Worm (Caenorhabditis elegans): ENCODE results near the gene C55A6.3.

The C55A6.3 gene

ce11 chrV:11534495-11535189, 21.3 kb upstream of the C55A6.3 start:
- no peak for TF ChIP-seq ceh-39 (tag; optimal IDR thresholded peaks at IDR 0.05)
- TF ChIP-seq bed-3 (GFP tag; optimal IDR thresholded peaks at IDR 0.05): no peak
- no peak for TF ChIP-seq mep-1 (tag; optimal IDR thresholded peaks at IDR 0.05)
- no peak for TF ChIP-seq lsy-2 (tag; optimal IDR thresholded peaks at IDR 0.05)
- no peak for TF ChIP-seq zip-8 (tag; optimal IDR thresholded peaks at IDR 0.05)
- TF ChIP-seq sem-2 (GFP tag; optimal IDR thresholded peaks at IDR 0.05): no peak
- no peak for TF ChIP-seq drap-1 (GFP tag; optimal IDR thresholded peaks at IDR 0.05)
- no peak for TF ChIP-seq pha-4 (tag; optimal IDR thresholded peaks at IDR 0.05)
- TF ChIP-seq unc-39 (tag; optimal IDR thresholded peaks at IDR 0.05): no peak
- no peak for TF ChIP-seq M03D4.4 (tag; optimal IDR thresholded peaks at IDR 0.05)
- no peak for TF ChIP-seq nhr-2 (tag; optimal IDR thresholded peaks at IDR 0.05)
- no peak for TF ChIP-seq flh-1 (GFP tag; optimal IDR thresholded peaks at IDR 0.05)
- TF ChIP-seq nhr-12 (tag; optimal IDR thresholded peaks at IDR 0.05): no peak
- no peak for TF ChIP-seq tbx-8 (GFP tag; optimal IDR thresholded peaks at IDR 0.05)
- no peak for TF ChIP-seq mab-5 (tag; optimal IDR thresholded peaks at IDR 0.05)
- TF ChIP-seq nhr-28 (tag; optimal IDR thresholded peaks at IDR 0.05): no peak
- no peak for TF ChIP-seq ceh-43 (GFP tag; optimal IDR thresholded peaks at IDR 0.05)
- no peak for TF ChIP-seq ham-2 (GFP tag; optimal IDR thresholded peaks at IDR 0.05)
- no peak for TF ChIP-seq elt-3 (tag; optimal IDR thresholded peaks at IDR 0.05)
- no peak for TF ChIP-seq lin-13 (tag; optimal IDR thresholded peaks at IDR 0.05)
- no peak for TF ChIP-seq sptf-1 (tag; optimal IDR thresholded peaks at IDR 0.05)
- peak; percentile 97 for TF ChIP-seq hlh-1 (tag; optimal IDR thresholded peaks at IDR 0.05)
- no peak for TF ChIP-seq nhr-237 (tag; optimal IDR thresholded peaks at IDR 0.05)
- TF ChIP-seq unc-120 (tag; optimal IDR thresholded peaks at IDR 0.05; ENCODE audit: poor library complexity, severe bottlenecking): peak; percentile 11
- peak; percentile 41 for TF ChIP-seq blmp-1 (tag; optimal IDR thresholded peaks at IDR 0.05)

- TF ChIP-seq nhr-12 (tag; optimal IDR thresholded peaks at IDR 0.05) (no peak), snpc-4 (tag; optimal IDR thresholded peaks at IDR 0.05) (no peak), cnd-1 (tag; optimal IDR thresholded peaks at IDR 0.05) (no peak), mep-1 (tag; optimal IDR thresholded peaks at IDR 0.05) (no peak), elt-1 (tag; optimal IDR thresholded peaks at IDR 0.05; ENCODE audit: borderline replicate concordance, insufficient read depth) (no peak)
Measured at ce11 chrV:11533365-11533949, 20.1 kb upstream of the C55A6.3 start.

ce11 chrV:11532964-11533363, 19.6 kb upstream of the C55A6.3 start:
- TF ChIP-seq cnd-1 (tag; optimal IDR thresholded peaks at IDR 0.05) (no peak), mls-2 (tag; optimal IDR thresholded peaks at IDR 0.05) (no peak), zip-8 (tag; optimal IDR thresholded peaks at IDR 0.05) (peak; percentile 30), elt-3 (tag; optimal IDR thresholded peaks at IDR 0.05) (peak; percentile 11), elt-1 (tag; optimal IDR thresholded peaks at IDR 0.05; ENCODE audit: borderline replicate concordance, insufficient read depth) (no peak), snpc-4 (tag; optimal IDR thresholded peaks at IDR 0.05) (no peak), flh-1 (GFP tag; optimal IDR thresholded peaks at IDR 0.05) (no peak), ces-1 (GFP tag; optimal IDR thresholded peaks at IDR 0.05) (no peak), unc-39 (tag; optimal IDR thresholded peaks at IDR 0.05) (no peak), mep-1 (tag; optimal IDR thresholded peaks at IDR 0.05) (no peak), ham-2 (GFP tag; optimal IDR thresholded peaks at IDR 0.05) (peak; percentile 30), ceh-83 (GFP tag; optimal IDR thresholded peaks at IDR 0.05) (no peak), blmp-1 (tag; optimal IDR thresholded peaks at IDR 0.05) (peak; percentile 96), hlh-1 (tag; optimal IDR thresholded peaks at IDR 0.05) (no peak), nhr-2 (tag; optimal IDR thresholded peaks at IDR 0.05) (no peak), sem-2 (GFP tag; optimal IDR thresholded peaks at IDR 0.05) (no peak), sptf-1 (tag; optimal IDR thresholded peaks at IDR 0.05) (peak; percentile 14), unc-120 (tag; optimal IDR thresholded peaks at IDR 0.05; ENCODE audit: poor library complexity, severe bottlenecking) (no peak)

- TF ChIP-seq blmp-1 (tag; optimal IDR thresholded peaks at IDR 0.05) (no peak), ztf-11 (tag; optimal IDR thresholded peaks at IDR 0.05) (no peak), drap-1 (GFP tag; optimal IDR thresholded peaks at IDR 0.05) (no peak), M03D4.4 (tag; optimal IDR thresholded peaks at IDR 0.05) (no peak), lin-32 (GFP tag; optimal IDR thresholded peaks at IDR 0.05) (no peak), nhr-28 (tag; optimal IDR thresholded peaks at IDR 0.05) (no peak), unc-62 (GFP tag; optimal IDR thresholded peaks at IDR 0.05) (no peak), unc-120 (tag; optimal IDR thresholded peaks at IDR 0.05; ENCODE audit: poor library complexity, severe bottlenecking) (no peak), sem-2 (GFP tag; optimal IDR thresholded peaks at IDR 0.05) (no peak), flh-1 (GFP tag; optimal IDR thresholded peaks at IDR 0.05) (no peak), nhr-2 (tag; optimal IDR thresholded peaks at IDR 0.05) (no peak), ceh-83 (GFP tag; optimal IDR thresholded peaks at IDR 0.05) (no peak), ces-1 (GFP tag; optimal IDR thresholded peaks at IDR 0.05) (no peak), nhr-237 (tag; optimal IDR thresholded peaks at IDR 0.05) (no peak), elt-3 (tag; optimal IDR thresholded peaks at IDR 0.05) (no peak), mab-5 (tag; optimal IDR thresholded peaks at IDR 0.05) (no peak), sptf-1 (tag; optimal IDR thresholded peaks at IDR 0.05) (no peak), lin-13 (tag; optimal IDR thresholded peaks at IDR 0.05) (no peak), lsy-2 (tag; optimal IDR thresholded peaks at IDR 0.05) (no peak), zip-8 (tag; optimal IDR thresholded peaks at IDR 0.05) (no peak)
Measured at ce11 chrV:11532535-11532853, 19.2 kb upstream of the C55A6.3 start.

Measured in whole organism, mixed stage, embryonic.